Fruit fly (Drosophila melanogaster) S2 (cell line): ENCODE measurements around the gene CG31178.

Source experiments
- CG8478 ChIP-seq: fragments of >200 bp; optimal IDR thresholded peaks from 2 replicates; lab custom pipeline; 2018
- CTCF ChIP-seq, 2 experiments: fragments of >200 bp; optimal IDR thresholded peaks; 2 replicates each; lab custom pipeline; 2018

The CG31178 gene

dm6 chr3R:21911516-21911915, 38.0 kb downstream of the CG31178 start, which contains the start of gene Qsox3:
Qsox3 (plus strand) TSS chr3R:21911816.
- TF ChIP-seq CG8478 (lab: Kevin White, UChicago), result no peak
- no peak for TF ChIP-seq CTCF (optimal IDR thresholded peaks at IDR 0.05; lab: Kevin White, UChicago)

- TF ChIP-seq CG8478 (lab: Kevin White, UChicago) (no peak), CTCF (optimal IDR thresholded peaks at IDR 0.05; lab: Kevin White, UChicago) (no peak)
Measured at dm6 chr3R:21913447-21913846, 39.9 kb downstream of the CG31178 start, which contains the start of gene Qsox2. Qsox2 (plus strand) TSS chr3R:21913747.

dm6 chr3R:21916987-21917386, 43.4 kb downstream of the CG31178 start:
- TF ChIP-seq CG8478 (lab: Kevin White, UChicago) (no peak), CTCF (optimal IDR thresholded peaks at IDR 0.05; lab: Kevin White, UChicago) (no peak)

- TF ChIP-seq CG8478 (lab: Kevin White, UChicago), result no peak
- TF ChIP-seq CTCF (optimal IDR thresholded peaks at IDR 0.05; lab: Kevin White, UChicago), result no peak
Measured at dm6 chr3R:21920495-21920894, 47.0 kb downstream of the CG31178 start.

dm6 chr3R:21921363-21922208, 48.0 kb downstream of the CG31178 start:
- TF ChIP-seq CG8478 (lab: Kevin White, UChicago) (no peak), CTCF (optimal IDR thresholded peaks at IDR 0.05; lab: Kevin White, UChicago) (no peak)

- no peak for TF ChIP-seq CTCF (optimal IDR thresholded peaks at IDR 0.05; lab: Kevin White, UChicago)
- TF ChIP-seq CG8478 (lab: Kevin White, UChicago), result no peak
Measured at dm6 chr3R:21922244-21922643, 48.7 kb downstream of the CG31178 start.

- TF ChIP-seq CG8478 (lab: Kevin White, UChicago) (no peak), CTCF (optimal IDR thresholded peaks at IDR 0.05; lab: Kevin White, UChicago) (no peak)
Measured at dm6 chr3R:21922674-21923323, 49.3 kb downstream of the CG31178 start.

dm6 chr3R:21923742-21924141, 50.2 kb downstream of the CG31178 start:
- TF ChIP-seq CG8478 (lab: Kevin White, UChicago) (no peak), CTCF (optimal IDR thresholded peaks at IDR 0.05; lab: Kevin White, UChicago) (no peak)
